Fruit fly (Drosophila melanogaster): ENCODE data around the gene Gr93d.

DNA sequence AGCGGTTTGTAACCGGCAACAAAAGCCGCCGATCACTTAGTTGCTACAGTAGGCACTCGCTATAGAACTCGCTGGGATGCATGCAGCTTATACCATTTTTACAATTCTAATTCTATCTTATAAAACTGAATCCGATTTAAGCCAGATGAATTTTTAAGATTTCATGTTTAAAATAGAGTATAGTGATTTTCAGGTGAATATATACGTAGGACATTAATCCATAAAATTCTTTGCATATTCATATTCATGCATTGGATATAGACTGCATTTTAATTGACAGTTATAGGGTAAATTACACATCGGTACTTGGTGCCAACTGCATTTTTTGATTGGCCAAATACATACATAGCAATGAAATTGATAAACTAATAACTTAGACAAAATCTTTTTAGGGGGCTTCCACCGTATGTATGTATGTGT is 41.1 kb upstream of the Gr93d start:
- TF ChIP-seq Crg-1 (GFP tag; optimal IDR thresholded peaks at IDR 0.05): no peak
- TF ChIP-seq CG33017 (tag; optimal IDR thresholded peaks at IDR 0.05): no peak
- TF ChIP-seq Hr96 (GFP tag; optimal IDR thresholded peaks at IDR 0.05): no peak
- no peak for TF ChIP-seq CG1620 (GFP tag; optimal IDR thresholded peaks at IDR 0.05)
- TF ChIP-seq CG12768 (GFP tag; optimal IDR thresholded peaks at IDR 0.05): peak; percentile 14
- no peak for TF ChIP-seq ovo (GFP tag; optimal IDR thresholded peaks at IDR 0.05)

Measured in whole organism, adult.